Worm (Caenorhabditis elegans): ENCODE results near the gene tyra-2.

DNA sequence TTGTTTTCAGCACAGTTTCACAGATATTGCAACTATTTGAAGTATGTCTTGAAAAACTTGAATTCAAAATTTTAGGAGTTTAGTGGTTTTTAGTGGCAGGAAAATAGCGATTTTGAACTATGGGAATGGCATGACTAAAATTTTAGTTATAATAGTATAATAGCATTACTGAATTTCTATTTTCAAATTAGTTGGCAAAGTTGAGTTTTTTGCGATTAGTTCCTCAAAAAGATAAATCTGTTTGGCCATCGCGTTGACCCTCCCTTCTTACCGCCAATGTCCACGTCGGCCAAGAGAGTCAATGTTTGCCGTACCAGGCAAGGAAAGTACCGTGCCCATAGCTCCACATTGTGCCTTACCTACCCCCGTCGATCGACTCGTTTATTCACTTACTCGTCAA, 13.9 kb downstream of the tyra-2 start, which contains the start of gene ugt-57:
- TF ChIP-seq jun-1 (tag; optimal IDR thresholded peaks at IDR 0.05) (no peak), nhr-77 (tag; optimal IDR thresholded peaks at IDR 0.05) (no peak), fos-1 (tag; optimal IDR thresholded peaks at IDR 0.05) (no peak), ZK546.5 (tag; optimal IDR thresholded peaks at IDR 0.05) (no peak), R02D3.7 (tag; optimal IDR thresholded peaks at IDR 0.05) (no peak), egl-27 (tag; optimal IDR thresholded peaks at IDR 0.05) (no peak)

Measured in whole organism, L3 larva.